Fruit fly (Drosophila melanogaster) whole organism, embryonic: ENCODE data around the gene Dhc62B.
A peak's percentile ranks its signal among the peaks of the same experiment; 100 is the strongest.

Experiments
- ATbp ChIP-seq: fragments of 200-800 bp; sonication (Bioruptor generic); optimal IDR thresholded peaks from 2 replicates; lab custom pipeline; 2017; ENCODE audit warnings: missing biosample characterization, mild to moderate bottlenecking, missing genetic modification characterization, missing genetic modification reagents
- Antp ChIP-seq: fragments of 200-800 bp; sonication (Bioruptor generic); optimal IDR thresholded peaks from 3 replicates; lab custom pipeline; 2016; ENCODE audit warnings: missing biosample characterization, missing genetic modification characterization
- C15 ChIP-seq: fragments of 200-800 bp; sonication (Bioruptor generic); IDR thresholded peaks from 3 replicates; pipeline ENCODE4 v1.3.6; 2022; ENCODE audit warnings: missing biosample characterization, missing genetic modification characterization
- CG10366 ChIP-seq: fragments of 200-800 bp; sonication (Bioruptor generic); IDR thresholded peaks from 2 replicates; pipeline ENCODE4 v1.3.6; 2022; ENCODE audit warnings: missing biosample characterization, missing genetic modification characterization
- CG11247 ChIP-seq: fragments of 200-800 bp; sonication (Bioruptor generic); IDR thresholded peaks from 2 replicates; pipeline ENCODE4 v1.3.6; 2022; ENCODE audit warnings: missing biosample characterization, missing genetic modification characterization
- CG13287 ChIP-seq: fragments of 200-800 bp; sonication (Bioruptor generic); IDR thresholded peaks from 2 replicates; pipeline ENCODE4 v1.3.6; 2022; ENCODE audit warnings: missing biosample characterization, missing genetic modification characterization; ENCODE audit not compliant: partially characterized antibody
- CG14050 ChIP-seq: fragments of 200-800 bp; sonication (Bioruptor generic); IDR thresholded peaks from 3 replicates; pipeline ENCODE4 v1.3.6; 2022; ENCODE audit warnings: missing biosample characterization, missing genetic modification characterization
- CG2712 ChIP-seq: fragments of 200-800 bp; optimal IDR thresholded peaks from 3 replicates; lab custom pipeline; 2019; ENCODE audit warnings: missing biosample characterization, mild to moderate bottlenecking, missing genetic modification characterization, moderate library complexity
- CG30403 ChIP-seq: fragments of 200-800 bp; sonication (Bioruptor generic); optimal IDR thresholded peaks from 3 replicates; lab custom pipeline; 2016; ENCODE audit warnings: missing biosample characterization, missing genetic modification characterization
- CG34376 ChIP-seq: fragments of 200-800 bp; sonication (Bioruptor generic); optimal IDR thresholded peaks from 2 replicates; lab custom pipeline; 2018; ENCODE audit warnings: missing biosample characterization, mild to moderate bottlenecking, missing genetic modification characterization
- CG5180 ChIP-seq: fragments of 200-800 bp; sonication (Bioruptor generic); optimal IDR thresholded peaks from 3 replicates; lab custom pipeline; 2017; ENCODE audit warnings: missing biosample characterization, missing genetic modification characterization, mild to moderate bottlenecking, moderate library complexity, missing genetic modification reagents
- CG6813 ChIP-seq: fragments of 200-800 bp; sonication (Bioruptor generic); optimal IDR thresholded peaks from 2 replicates; lab custom pipeline; 2017; ENCODE audit warnings: missing biosample characterization, missing genetic modification characterization, mild to moderate bottlenecking, moderate library complexity, missing genetic modification reagents
- CG7786 ChIP-seq: fragments of 200-800 bp; sonication (Bioruptor generic); optimal IDR thresholded peaks from 2 replicates; lab custom pipeline; 2016; ENCODE audit warnings: missing biosample characterization, missing genetic modification characterization
- CG8089 ChIP-seq: fragments of 200-800 bp; sonication (Bioruptor generic); optimal IDR thresholded peaks from 3 replicates; lab custom pipeline; 2016; ENCODE audit warnings: missing biosample characterization, missing genetic modification characterization
- CG9437 ChIP-seq: fragments of 200-800 bp; sonication (Bioruptor generic); optimal IDR thresholded peaks from 2 replicates; lab custom pipeline; 2018; ENCODE audit warnings: missing biosample characterization, mild to moderate bottlenecking, missing genetic modification characterization
- D19A ChIP-seq: fragments of 200-800 bp; optimal IDR thresholded peaks from 3 replicates; lab custom pipeline; 2019; ENCODE audit warnings: missing biosample characterization, mild to moderate bottlenecking, missing genetic modification characterization, moderate library complexity
- D19B ChIP-seq: fragments of 200-800 bp; sonication (Bioruptor generic); optimal IDR thresholded peaks from 2 replicates; lab custom pipeline; 2017; ENCODE audit warnings: missing biosample characterization, mild to moderate bottlenecking, missing genetic modification characterization
- E2f2 ChIP-seq: fragments of 200-800 bp; sonication (Bioruptor generic); IDR thresholded peaks from 2 replicates; pipeline ENCODE4 v1.3.6; 2022; ENCODE audit warnings: missing biosample characterization, missing genetic modification characterization
- Ets97D ChIP-seq: fragments of 200-800 bp; sonication (Bioruptor generic); optimal IDR thresholded peaks from 3 replicates; lab custom pipeline; 2016; ENCODE audit warnings: missing biosample characterization, missing genetic modification characterization
- Gug ChIP-seq: fragments of 200-800 bp; sonication (Bioruptor generic); IDR thresholded peaks from 4 replicates; pipeline ENCODE4 v1.3.6; 2022; ENCODE audit warnings: missing biosample characterization, missing genetic modification characterization
- Hey ChIP-seq: fragments of 200-800 bp; sonication (Bioruptor generic); optimal IDR thresholded peaks from 3 replicates; lab custom pipeline; 2018; ENCODE audit warnings: missing biosample characterization, mild to moderate bottlenecking, missing genetic modification characterization
- HmgZ ChIP-seq: fragments of 200-800 bp; sonication (Bioruptor generic); optimal IDR thresholded peaks from 2 replicates; lab custom pipeline; 2018; ENCODE audit warnings: missing biosample characterization, mild to moderate bottlenecking, missing genetic modification characterization
- Hr39 ChIP-seq: fragments of >200 bp; optimal IDR thresholded peaks from 2 replicates; lab custom pipeline; 2017
- MESR4 ChIP-seq: fragments of 200-800 bp; sonication (Bioruptor generic); optimal IDR thresholded peaks from 2 replicates; lab custom pipeline; 2018; ENCODE audit warnings: missing biosample characterization, mild to moderate bottlenecking, missing genetic modification characterization, moderate library complexity
- Poxn ChIP-seq: fragments of 200-800 bp; sonication (Bioruptor generic); IDR thresholded peaks from 2 replicates; pipeline ENCODE4 v1.3.6; 2022; ENCODE audit warnings: missing biosample characterization, missing genetic modification characterization
- az2 ChIP-seq: fragments of 200-800 bp; sonication (Bioruptor generic); optimal IDR thresholded peaks from 3 replicates; lab custom pipeline; 2016; ENCODE audit warnings: missing biosample characterization, missing genetic modification characterization
- cas ChIP-seq: fragments of 200-800 bp; sonication (Bioruptor generic); IDR thresholded peaks from 2 replicates; pipeline ENCODE4 v1.3.6; 2022; ENCODE audit warnings: missing biosample characterization, missing genetic modification characterization
- chif ChIP-seq, 2 experiments: fragments of 200-800 bp; sonication (Bioruptor generic); optimal IDR thresholded peaks; 3 replicates each; lab custom pipeline; 2016; ENCODE audit warnings: missing biosample characterization in 2 of 2, missing genetic modification characterization in 2 of 2
- chm ChIP-seq: fragments of 200-800 bp; sonication (Bioruptor generic); IDR thresholded peaks from 2 replicates; pipeline ENCODE4 v1.3.6; 2022; ENCODE audit warnings: missing biosample characterization, missing genetic modification characterization
- croc ChIP-seq: fragments of 200-800 bp; sonication (Bioruptor generic); conservative IDR thresholded peaks from 3 replicates; pipeline ENCODE4 v1.3.6; 2022; ENCODE audit warnings: missing biosample characterization, missing genetic modification characterization
- ewg ChIP-seq: fragments of 200-800 bp; sonication (Bioruptor generic); optimal IDR thresholded peaks from 3 replicates; lab custom pipeline; 2017; ENCODE audit warnings: mild to moderate bottlenecking, missing biosample characterization, missing genetic modification reagents, missing genetic modification characterization
- ftz-f1 ChIP-seq: fragments of 200-800 bp; sonication (Bioruptor generic); optimal IDR thresholded peaks from 2 replicates; lab custom pipeline; 2016; ENCODE audit warnings: missing biosample characterization, missing genetic modification characterization
- grn ChIP-seq: fragments of 200-800 bp; sonication (Bioruptor generic); optimal IDR thresholded peaks from 3 replicates; lab custom pipeline; 2017; ENCODE audit warnings: missing biosample characterization, missing genetic modification characterization
- ind ChIP-seq: fragments of 200-800 bp; sonication (Bioruptor generic); optimal IDR thresholded peaks from 3 replicates; lab custom pipeline; 2016; ENCODE audit warnings: missing biosample characterization, missing genetic modification characterization
- kay ChIP-seq: fragments of 200-800 bp; sonication (Bioruptor generic); optimal IDR thresholded peaks from 2 replicates; lab custom pipeline; 2016; ENCODE audit warnings: missing biosample characterization, missing genetic modification characterization
- mld ChIP-seq: fragments of 200-800 bp; sonication (Bioruptor generic); IDR thresholded peaks from 3 replicates; pipeline ENCODE4 v1.3.6; 2022; ENCODE audit warnings: missing biosample characterization, missing genetic modification characterization; ENCODE audit not compliant: partially characterized antibody
- nom ChIP-seq: fragments of 200-800 bp; sonication (Bioruptor generic); optimal IDR thresholded peaks from 2 replicates; lab custom pipeline; 2017; ENCODE audit warnings: missing biosample characterization, missing genetic modification characterization, mild to moderate bottlenecking, moderate library complexity, missing genetic modification reagents
- pan ChIP-seq, 4 experiments: fragments of >200 bp in 3 of 4; fragments of 200-800 bp in 1 of 4; sonication (Bioruptor generic) in 1 of 4; optimal IDR thresholded peaks in 3 of 4; IDR thresholded peaks in 1 of 4; 2 replicates each; pipeline versions ENCODE4 v1.3.6 to Lab custom; 2017 to 2022; ENCODE audit warnings: missing biosample characterization in 2 of 4, missing genetic modification characterization in 2 of 4, mixed read lengths in 1 of 4
- peb ChIP-seq: fragments of 200-800 bp; sonication (Bioruptor generic); IDR thresholded peaks from 2 replicates; pipeline ENCODE4 v1.3.6; 2022; ENCODE audit warnings: missing biosample characterization, missing genetic modification characterization
- pros ChIP-seq: fragments of 200-800 bp; sonication (Bioruptor generic); optimal IDR thresholded peaks from 3 replicates; lab custom pipeline; 2019; ENCODE audit warnings: missing biosample characterization, mild to moderate bottlenecking, missing genetic modification characterization, moderate library complexity
- psq ChIP-seq: fragments of 200-800 bp; sonication (Bioruptor generic); optimal IDR thresholded peaks from 2 replicates; lab custom pipeline; 2017; ENCODE audit warnings: missing biosample characterization, missing genetic modification characterization
- schlank ChIP-seq: fragments of 200-800 bp; sonication (Bioruptor generic); optimal IDR thresholded peaks from 2 replicates; lab custom pipeline; 2018; ENCODE audit warnings: missing biosample characterization, mild to moderate bottlenecking, missing genetic modification characterization
- sens ChIP-seq: fragments of 200-800 bp; sonication (Bioruptor generic); peaks from one replicate; lab custom pipeline; 2016; ENCODE audit warnings: missing biosample characterization, missing genetic modification characterization
- shn ChIP-seq: fragments of 200-800 bp; sonication (Bioruptor generic); optimal IDR thresholded peaks from 3 replicates; lab custom pipeline; 2016; ENCODE audit warnings: missing biosample characterization, missing genetic modification characterization
- sim ChIP-seq: fragments of 200-800 bp; sonication (Bioruptor generic); IDR thresholded peaks from 2 replicates; pipeline ENCODE4 v1.3.6; 2022; ENCODE audit warnings: missing biosample characterization, missing genetic modification characterization
- slbo ChIP-seq: fragments of 200-800 bp; sonication (Bioruptor generic); IDR thresholded peaks from 2 replicates; pipeline ENCODE4 v1.3.6; 2022; ENCODE audit warnings: missing biosample characterization, missing genetic modification characterization
- so ChIP-seq: fragments of 200-800 bp; sonication (Bioruptor generic); IDR thresholded peaks from 3 replicates; pipeline ENCODE4 v1.3.6; 2022; ENCODE audit warnings: missing biosample characterization, missing genetic modification characterization
- tgo ChIP-seq: fragments of 200-800 bp; sonication (Bioruptor generic); IDR thresholded peaks from 3 replicates; pipeline ENCODE4 v1.3.6; 2022; ENCODE audit warnings: missing biosample characterization, missing genetic modification characterization
- tx ChIP-seq: fragments of 200-800 bp; sonication (Bioruptor generic); optimal IDR thresholded peaks from 2 replicates; lab custom pipeline; 2016; ENCODE audit warnings: missing biosample characterization, missing genetic modification characterization
- vfl ChIP-seq: fragments of 200-800 bp; sonication (Bioruptor generic); optimal IDR thresholded peaks from 2 replicates; lab custom pipeline; 2016; ENCODE audit warnings: missing biosample characterization, missing genetic modification characterization
- yki ChIP-seq: fragments of >200 bp; optimal IDR thresholded peaks from 3 replicates; lab custom pipeline; 2018

Dhc62B gene

DNA sequence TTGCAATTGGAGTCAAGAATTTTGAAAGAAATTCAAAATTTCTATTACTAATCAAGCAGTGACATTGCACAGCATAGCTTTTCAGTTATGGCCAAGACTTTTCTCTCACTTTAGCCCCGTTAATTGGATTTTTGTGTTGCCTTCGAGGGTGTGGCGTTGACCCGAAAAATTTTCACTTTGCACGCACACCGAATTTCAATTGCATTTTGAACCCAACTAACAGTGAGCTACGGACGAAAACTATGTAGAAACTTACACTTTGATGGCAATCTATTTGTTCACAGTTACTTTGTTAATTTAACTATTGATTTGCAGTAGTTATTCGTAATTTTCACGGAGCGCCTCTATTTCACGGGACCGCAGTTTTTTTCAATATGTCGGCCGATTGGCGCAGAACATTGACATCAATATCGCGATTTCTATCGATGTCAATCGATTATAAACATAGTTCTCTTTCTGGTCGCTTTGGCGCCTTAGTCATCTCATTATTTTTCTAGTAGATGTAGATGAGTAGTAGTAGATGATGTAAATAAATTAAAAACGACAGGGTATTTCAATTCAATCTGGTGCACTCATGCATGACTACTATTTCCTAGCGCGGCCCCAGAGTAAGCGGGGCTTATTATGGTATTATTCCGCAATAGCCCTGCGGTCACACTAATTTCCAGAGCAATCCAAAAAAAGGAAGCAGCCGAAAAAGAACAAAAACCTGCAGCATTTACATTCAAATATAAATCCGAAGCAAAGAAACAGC is 23.6 kb upstream of the Dhc62B start, which contains the start of the genes alpha-Spec, dlt and Cdc37 (continued):
- peak; percentile 87 for TF ChIP-seq CG13287
- peak; percentile 5 for TF ChIP-seq CG9437 (GFP tag; lab: Kevin White, UChicago)
- TF ChIP-seq tgo (GFP tag; lab: Robert Waterston, UW) = no peak
- TF ChIP-seq az2 (GFP tag; lab: Kevin White, UChicago) = no peak
- TF ChIP-seq D19B (GFP tag; lab: Kevin White, UChicago) = no peak
- no peak for TF ChIP-seq CG6813 (GFP tag; lab: Kevin White, UChicago)
- no peak for TF ChIP-seq shn (GFP tag; lab: Kevin White, UChicago)
- TF ChIP-seq nom (GFP tag; lab: Kevin White, UChicago) = peak; percentile 55
- TF ChIP-seq C15 (GFP tag; lab: Robert Waterston, UW) = no peak
- TF ChIP-seq pan (optimal IDR thresholded peaks at IDR 0.05; lab: Kevin White, UChicago) = no peak
- no peak for TF ChIP-seq pan (GFP tag; optimal IDR thresholded peaks at IDR 0.05 in 1 of 2, IDR thresholded peaks at IDR 0.05 in 1 of 2)
- no peak for TF ChIP-seq Poxn (GFP tag; lab: Robert Waterston, UW)
- TF ChIP-seq mld (GFP tag; lab: Robert Waterston, UW) = peak; percentile 62; the same call in 1 of the 3 replicates
- peak; percentile 32 for TF ChIP-seq HmgZ (tag; lab: Kevin White, UChicago)
- TF ChIP-seq CG34376 (GFP tag; lab: Kevin White, UChicago) = peak; percentile 31
- TF ChIP-seq CG30403 (GFP tag; lab: Kevin White, UChicago) = peak; percentile 20
- peak; percentile 63 for TF ChIP-seq MESR4 (GFP tag; lab: Kevin White, UChicago)
- TF ChIP-seq CG5180 = no peak
- peak; percentile 81 for TF ChIP-seq Ets97D (GFP tag; lab: Kevin White, UChicago)
- TF ChIP-seq croc (GFP tag; lab: Robert Waterston, UW) = no peak
- no peak for TF ChIP-seq cas (GFP tag; lab: Robert Waterston, UW)
- no peak for TF ChIP-seq Hey (tag; lab: Kevin White, UChicago)
- TF ChIP-seq vfl = no peak
- peak; percentile 84 for TF ChIP-seq sens (GFP tag; lab: Kevin White, UChicago)
- TF ChIP-seq Antp = no peak
- no peak for TF ChIP-seq ewg (GFP tag; lab: Kevin White, UChicago)
- TF ChIP-seq E2f2 (GFP tag; lab: Robert Waterston, UW) = peak; percentile 57; the same call in 1 of the 2 replicates
- no peak for TF ChIP-seq CG14050 (GFP tag; lab: Robert Waterston, UW)
- no peak for TF ChIP-seq yki (lab: Kevin White, UChicago)
- no peak for TF ChIP-seq ATbp (GFP tag; lab: Kevin White, UChicago)
- no peak for TF ChIP-seq psq
- no peak for TF ChIP-seq so (GFP tag; lab: Robert Waterston, UW)
- no peak for TF ChIP-seq CG10366 (GFP tag; lab: Robert Waterston, UW)
- TF ChIP-seq peb (GFP tag; lab: Robert Waterston, UW) = no peak
- TF ChIP-seq D19A = no peak
- TF ChIP-seq CG8089 (GFP tag; lab: Kevin White, UChicago) = peak; percentile 9
- TF ChIP-seq CG2712 (tag; lab: Kevin White, UChicago) = peak; percentile 66
- no peak for TF ChIP-seq sim (GFP tag; lab: Robert Waterston, UW)
- peak in 1 of 2 experiments; percentile 32 for TF ChIP-seq chif (GFP tag; optimal IDR thresholded peaks at IDR 0.05; lab: Kevin White, UChicago)
- no peak for TF ChIP-seq schlank (tag; lab: Kevin White, UChicago)
- no peak for TF ChIP-seq CG11247 (GFP tag; lab: Robert Waterston, UW)
- TF ChIP-seq Hr39 (lab: Kevin White, UChicago) = no peak
- TF ChIP-seq pros (GFP tag; lab: Kevin White, UChicago) = peak; percentile 15
- TF ChIP-seq grn = no peak
- no peak for TF ChIP-seq Gug (GFP tag; lab: Robert Waterston, UW)
- TF ChIP-seq tx (GFP tag; lab: Kevin White, UChicago) = no peak
- peak; percentile 57; the same call in 1 of the 2 replicates for TF ChIP-seq chm (GFP tag; lab: Robert Waterston, UW)
- no peak for TF ChIP-seq CG7786 (GFP tag; lab: Kevin White, UChicago)
- TF ChIP-seq slbo (GFP tag; lab: Robert Waterston, UW) = peak; percentile 16; the same call in 1 of the 2 replicates
- TF ChIP-seq ftz-f1 (GFP tag; lab: Kevin White, UChicago) = no peak
- no peak for TF ChIP-seq ind
- TF ChIP-seq kay (GFP tag; lab: Kevin White, UChicago) = no peak
